Worm (Caenorhabditis elegans): ENCODE results near the gene arc-1.

The arc-1 gene

DNA sequence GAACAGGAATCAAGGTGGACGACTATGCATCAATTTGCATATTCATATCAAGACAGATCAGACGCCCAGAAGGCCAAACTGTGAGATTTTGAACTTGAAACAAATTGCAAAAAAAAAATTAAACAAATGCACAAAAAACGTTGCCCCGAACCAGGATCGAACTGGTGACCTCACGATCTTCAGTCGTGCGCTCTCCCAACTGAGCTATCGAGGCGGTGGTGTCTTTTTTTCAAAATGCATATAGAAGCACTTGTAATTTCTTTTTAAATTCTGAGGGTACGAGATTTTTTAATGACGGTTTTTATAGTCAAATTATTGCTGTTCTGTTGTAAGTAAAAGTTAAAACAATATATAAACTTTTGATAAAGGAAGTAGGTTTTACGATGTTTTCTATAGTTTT is 38.3 kb downstream of the arc-1 start (continued):
- no peak for TF ChIP-seq lag-1 (GFP tag; IDR thresholded peaks at IDR 0.05)
- no peak for TF ChIP-seq tbx-9 (tag; optimal IDR thresholded peaks at IDR 0.05; ENCODE audit: borderline replicate concordance)
- peak; percentile 33 for TF ChIP-seq snpc-1.3 (tag; optimal IDR thresholded peaks at IDR 0.05; ENCODE audit: insufficient read depth)
- TF ChIP-seq ztf-6 (GFP tag; IDR thresholded peaks at IDR 0.05): no peak
- peak; percentile 7 for TF ChIP-seq snpc-4 (GFP tag; optimal IDR thresholded peaks at IDR 0.05)
- peak in 2 of 4 experiments; percentile 19 to 46 for TF ChIP-seq snpc-4 (tag; optimal IDR thresholded peaks at IDR 0.05)
- no peak for TF ChIP-seq fkh-3 (tag; optimal IDR thresholded peaks at IDR 0.05)
- peak; percentile 59 for TF ChIP-seq D2030.7 (GFP tag; IDR thresholded peaks at IDR 0.05)
- TF ChIP-seq tbp1 (GFP tag; optimal IDR thresholded peaks at IDR 0.05): peak; percentile 95
- TF ChIP-seq egl-44 (GFP tag; IDR thresholded peaks at IDR 0.05): no peak
- TF ChIP-seq nhr-80 (tag; optimal IDR thresholded peaks at IDR 0.05): peak; percentile 4
- no peak for TF ChIP-seq ceh-27 (GFP tag; optimal IDR thresholded peaks at IDR 0.05)
- TF ChIP-seq dox-1 (GFP tag; IDR thresholded peaks at IDR 0.05): no peak
- peak; percentile 46 for TF ChIP-seq ztf-18 (tag; optimal IDR thresholded peaks at IDR 0.05)
- TF ChIP-seq attf-5 (GFP tag; optimal IDR thresholded peaks at IDR 0.05): peak; percentile 33
- no peak for TF ChIP-seq hlh-12 (tag; optimal IDR thresholded peaks at IDR 0.05)
- TF ChIP-seq dpl-1 (GFP tag; optimal IDR thresholded peaks at IDR 0.05): peak; percentile 13
- no peak for TF ChIP-seq B0336.3 (GFP tag; IDR thresholded peaks at IDR 0.05)
- TF ChIP-seq aptf-3 (GFP tag; IDR thresholded peaks at IDR 0.05): no peak
- TF ChIP-seq cebp-1 (GFP tag; IDR thresholded peaks at IDR 0.05): no peak
- TF ChIP-seq cebp-1 (tag; optimal IDR thresholded peaks at IDR 0.05): no peak
- TF ChIP-seq nfyb-1 (GFP tag; IDR thresholded peaks at IDR 0.05): no peak
- TF ChIP-seq F33H1.4 (GFP tag; IDR thresholded peaks at IDR 0.05): peak; percentile 20; the same call in 1 of the 2 replicates
- TF ChIP-seq ztf-25 (GFP tag; IDR thresholded peaks at IDR 0.05): peak; percentile 71; the same call in 1 of the 2 replicates
- TF ChIP-seq gei-17 (GFP tag; optimal IDR thresholded peaks at IDR 0.05): no peak
- no peak for TF ChIP-seq ceh-58 (GFP tag; IDR thresholded peaks at IDR 0.05)
- no peak for TF ChIP-seq B0019.2 (GFP tag; conservative IDR thresholded peaks at IDR 0.05)
- no peak for TF ChIP-seq nhr-120 (GFP tag; IDR thresholded peaks at IDR 0.05)
- no peak for TF ChIP-seq mel-28 (tag; optimal IDR thresholded peaks at IDR 0.05; ENCODE audit: borderline replicate concordance)
- TF ChIP-seq zim-3 (tag; optimal IDR thresholded peaks at IDR 0.05): no peak
- no peak for TF ChIP-seq ceh-100 (GFP tag; IDR thresholded peaks at IDR 0.05)
- 0 out of 2 replicates have a peak, but pooled peaks have one; percentile 11 for TF ChIP-seq ekl-4 (GFP tag; IDR thresholded peaks at IDR 0.05)
- TF ChIP-seq sea-2 (GFP tag; IDR thresholded peaks at IDR 0.05): no peak
- no peak for TF ChIP-seq unc-62 (GFP tag; optimal IDR thresholded peaks at IDR 0.05)
- peak; percentile 55 for TF ChIP-seq snpc-3.4 (tag; optimal IDR thresholded peaks at IDR 0.05)
- TF ChIP-seq him-1 (tag; optimal IDR thresholded peaks at IDR 0.05): peak; percentile 32
- no peak for TF ChIP-seq snpc-1.1 (tag; optimal IDR thresholded peaks at IDR 0.05; ENCODE audit: insufficient read depth)
- TF ChIP-seq bed-1 (GFP tag; IDR thresholded peaks at IDR 0.05): no peak
- no peak for TF ChIP-seq efl-1 (GFP tag; optimal IDR thresholded peaks at IDR 0.05)
- peak; percentile 70 for TF ChIP-seq B0261.1 (tag; optimal IDR thresholded peaks at IDR 0.05)
- TF ChIP-seq F39B2.1 (GFP tag; IDR thresholded peaks at IDR 0.05): no peak

All from whole organism, young adult.